Worm (Caenorhabditis elegans): ENCODE results near the gene fbxa-152.
"Not testable (repeated sequence)": the region's sequence is repeated elsewhere in the genome, so short reads cannot be mapped to it uniquely, and the experiment has no call there.

The fbxa-152 gene

ce11 chrV:15602253-15602652, at the start of gene fbxa-152:
Gene fbxa-152, minus strand, starts transcription at chrV:15602353.
- TF ChIP-seq bed-3 (GFP tag; optimal IDR thresholded peaks at IDR 0.05) (no peak), snpc-4 (tag; optimal IDR thresholded peaks at IDR 0.05) (no peak), sem-2 (GFP tag; optimal IDR thresholded peaks at IDR 0.05) (no peak), zip-8 (tag; optimal IDR thresholded peaks at IDR 0.05) (no peak), blmp-1 (tag; optimal IDR thresholded peaks at IDR 0.05) (no peak), drap-1 (GFP tag; optimal IDR thresholded peaks at IDR 0.05) (no peak), nhr-76 (tag; optimal IDR thresholded peaks at IDR 0.05) (no peak), unc-120 (tag; optimal IDR thresholded peaks at IDR 0.05; ENCODE audit: poor library complexity, severe bottlenecking) (no peak), lin-13 (tag; optimal IDR thresholded peaks at IDR 0.05) (no peak), nhr-12 (tag; optimal IDR thresholded peaks at IDR 0.05) (no peak), ces-1 (GFP tag; optimal IDR thresholded peaks at IDR 0.05) (no peak), ceh-43 (GFP tag; optimal IDR thresholded peaks at IDR 0.05) (no peak), lsy-2 (tag; optimal IDR thresholded peaks at IDR 0.05) (no peak), nhr-2 (tag; optimal IDR thresholded peaks at IDR 0.05) (no peak), mls-2 (tag; optimal IDR thresholded peaks at IDR 0.05) (no peak), tbx-8 (GFP tag; optimal IDR thresholded peaks at IDR 0.05) (no peak), ceh-39 (tag; optimal IDR thresholded peaks at IDR 0.05) (no peak)

- TF ChIP-seq tbx-8 (GFP tag; optimal IDR thresholded peaks at IDR 0.05) (no peak), ceh-43 (GFP tag; optimal IDR thresholded peaks at IDR 0.05) (no peak), lin-13 (tag; optimal IDR thresholded peaks at IDR 0.05) (no peak), sem-2 (GFP tag; optimal IDR thresholded peaks at IDR 0.05) (no peak), ces-1 (GFP tag; optimal IDR thresholded peaks at IDR 0.05) (no peak), nhr-237 (tag; optimal IDR thresholded peaks at IDR 0.05) (no peak), ceh-83 (GFP tag; optimal IDR thresholded peaks at IDR 0.05) (no peak), nhr-28 (tag; optimal IDR thresholded peaks at IDR 0.05) (no peak), lin-32 (GFP tag; optimal IDR thresholded peaks at IDR 0.05) (no peak), zip-8 (tag; optimal IDR thresholded peaks at IDR 0.05) (no peak), nhr-2 (tag; optimal IDR thresholded peaks at IDR 0.05) (no peak), mls-2 (tag; optimal IDR thresholded peaks at IDR 0.05) (no peak), ham-2 (GFP tag; optimal IDR thresholded peaks at IDR 0.05) (no peak), snpc-4 (tag; optimal IDR thresholded peaks at IDR 0.05) (no peak), elt-1 (tag; optimal IDR thresholded peaks at IDR 0.05; ENCODE audit: borderline replicate concordance, insufficient read depth) (no peak), M03D4.4 (tag; optimal IDR thresholded peaks at IDR 0.05) (no peak), bed-3 (GFP tag; optimal IDR thresholded peaks at IDR 0.05) (no peak), unc-120 (tag; optimal IDR thresholded peaks at IDR 0.05; ENCODE audit: poor library complexity, severe bottlenecking) (no peak), hlh-1 (tag; optimal IDR thresholded peaks at IDR 0.05) (no peak)
Observed at ce11 chrV:15650167-15650566, 48.0 kb upstream of the fbxa-152 start, which contains the start of gene sru-42. Gene sru-42, plus strand, starts transcription at chrV:15650467.

- peak; percentile 10 for TF ChIP-seq pha-4 (tag; optimal IDR thresholded peaks at IDR 0.05)
Observed at ce11 chrV:15647536-15648085, 45.5 kb upstream of the fbxa-152 start, which contains the start of the genes C55A1.7 and C55A1.6. Gene C55A1.7, minus strand, starts transcription at chrV:15647636. Gene C55A1.6, plus strand, starts transcription at chrV:15648035.

DNA sequence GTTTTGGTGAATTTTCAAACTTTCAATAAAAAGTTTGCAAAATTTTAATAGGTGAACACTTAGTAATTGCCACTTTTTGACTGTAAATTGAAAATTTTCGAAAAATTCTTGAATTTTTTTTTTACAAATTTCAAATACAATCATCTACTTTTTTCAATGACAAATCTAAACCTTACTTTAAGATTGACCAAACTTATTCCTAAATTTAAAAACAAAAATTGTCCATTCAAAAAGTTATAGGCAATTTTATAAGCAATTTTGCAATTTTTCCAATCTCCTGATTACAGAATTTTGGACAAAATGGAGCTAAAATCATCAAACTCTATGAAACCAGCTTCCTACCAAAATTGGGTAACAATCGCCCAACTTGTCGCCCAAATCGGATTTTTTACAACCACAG, 42.4 kb upstream of the fbxa-152 start, which contains the start of gene str-23:
TSS of gene str-23 (plus strand) at position 301 of the 400 bp plus-strand sequence.
- TF ChIP-seq snpc-4 (tag; optimal IDR thresholded peaks at IDR 0.05) (no peak), ces-1 (GFP tag; optimal IDR thresholded peaks at IDR 0.05) (no peak), lin-13 (tag; optimal IDR thresholded peaks at IDR 0.05) (no peak), unc-62 (GFP tag; optimal IDR thresholded peaks at IDR 0.05) (no peak), sem-2 (GFP tag; optimal IDR thresholded peaks at IDR 0.05) (no peak), unc-120 (tag; optimal IDR thresholded peaks at IDR 0.05; ENCODE audit: poor library complexity, severe bottlenecking) (no peak)

- TF ChIP-seq lin-13 (tag; optimal IDR thresholded peaks at IDR 0.05); ceh-83 (GFP tag; optimal IDR thresholded peaks at IDR 0.05); nhr-28 (tag; optimal IDR thresholded peaks at IDR 0.05): not testable (repeated sequence)
Observed at ce11 chrV:15643192-15643591, 41.0 kb upstream of the fbxa-152 start, which contains the start of gene C55A1.4. Gene C55A1.4, minus strand, starts transcription at chrV:15643292.

DNA sequence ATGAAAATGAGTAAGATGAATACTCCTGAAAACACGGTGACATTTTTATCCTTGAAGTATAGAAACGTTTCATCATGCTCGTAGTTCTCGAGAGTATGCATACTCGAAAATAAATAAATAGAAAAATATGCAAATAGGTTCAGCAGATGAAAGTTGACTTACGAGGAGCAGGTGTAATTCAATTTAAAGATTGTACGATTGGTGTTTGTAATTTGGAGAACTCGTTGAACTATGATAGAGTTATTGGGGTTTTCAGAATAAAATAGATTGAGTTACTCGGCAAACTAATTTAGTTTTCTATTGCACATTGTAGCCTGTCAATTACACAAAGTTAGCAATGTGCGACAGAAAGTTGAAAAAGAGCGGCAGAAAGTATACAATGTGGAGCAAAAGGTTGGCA, 36.7 kb upstream of the fbxa-152 start, which contains the start of gene srz-44:
TSS of gene srz-44 (minus strand) at position 101 of the 400 bp plus-strand sequence.
- TF ChIP-seq sem-2 (GFP tag; optimal IDR thresholded peaks at IDR 0.05): no peak
- TF ChIP-seq ces-1 (GFP tag; optimal IDR thresholded peaks at IDR 0.05): peak; percentile 13
